Fruit fly (Drosophila melanogaster): ENCODE measurements around the gene sl.

DNA sequence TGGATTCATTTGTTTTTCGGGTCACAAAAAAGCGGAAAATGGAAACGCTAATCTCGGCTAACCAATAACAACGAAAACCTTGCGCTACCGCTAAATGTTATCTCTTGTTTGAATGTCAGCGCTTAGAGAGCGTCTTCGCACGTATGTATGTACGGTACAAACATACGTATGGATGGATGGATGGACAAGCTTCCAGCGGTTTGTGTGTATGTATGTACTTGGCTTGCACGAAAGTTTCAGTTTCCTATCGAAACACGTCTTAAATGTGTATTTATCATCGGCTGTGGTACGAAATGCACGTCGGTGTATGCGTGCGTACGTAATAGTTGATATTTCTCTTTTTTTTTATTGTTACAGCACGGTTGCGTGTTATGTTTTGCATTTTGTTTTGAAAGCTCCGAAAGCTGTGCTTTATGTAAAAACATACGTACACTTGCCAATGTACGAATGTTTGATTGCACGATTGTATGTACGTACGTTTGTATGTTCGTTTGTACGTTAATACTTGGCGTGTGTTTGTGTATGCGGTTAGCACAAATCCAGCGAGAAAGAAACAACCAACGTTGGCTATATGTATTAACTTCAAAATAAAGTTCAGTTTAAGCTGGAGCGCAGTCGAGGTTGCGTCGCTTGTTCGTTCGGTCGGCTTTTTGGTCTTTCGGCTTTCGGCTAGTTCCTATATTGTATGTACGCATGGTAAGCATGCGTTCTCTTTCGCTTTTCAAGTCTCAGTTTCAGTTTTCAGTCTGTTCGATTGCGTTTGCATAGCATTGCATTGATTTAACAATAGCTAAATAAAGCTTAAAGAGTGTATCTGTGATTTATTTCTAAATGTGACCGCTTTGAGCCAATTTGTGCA is 22.6 kb downstream of the sl start, which contains the start of gene Fur2:
- TF ChIP-seq dsx (GFP tag; optimal IDR thresholded peaks at IDR 0.05; ENCODE audit: poor library complexity, severe bottlenecking) (no peak), OdsH (GFP tag; optimal IDR thresholded peaks at IDR 0.05) (no peak), Sox102F (GFP tag; optimal IDR thresholded peaks at IDR 0.05) (no peak), svp (GFP tag) (no peak), Eip78C (GFP tag) (no peak)

Data from whole organism, prepupa.